Fruit fly (Drosophila melanogaster) whole organism, prepupa: ENCODE measurements around the gene CG33985.

Experiments used
- CG34406 ChIP-seq: fragments of 200-800 bp; sonication (Bioruptor generic); optimal IDR thresholded peaks from 3 replicates; lab custom pipeline; 2016; ENCODE audit warnings: missing biosample characterization, missing genetic modification characterization
- fd59A ChIP-seq: fragments of 200-800 bp; sonication (Bioruptor generic); optimal IDR thresholded peaks from 2 replicates; lab custom pipeline; 2017; ENCODE audit warnings: missing biosample characterization, mild to moderate bottlenecking, missing genetic modification characterization, missing genetic modification reagents

DNA sequence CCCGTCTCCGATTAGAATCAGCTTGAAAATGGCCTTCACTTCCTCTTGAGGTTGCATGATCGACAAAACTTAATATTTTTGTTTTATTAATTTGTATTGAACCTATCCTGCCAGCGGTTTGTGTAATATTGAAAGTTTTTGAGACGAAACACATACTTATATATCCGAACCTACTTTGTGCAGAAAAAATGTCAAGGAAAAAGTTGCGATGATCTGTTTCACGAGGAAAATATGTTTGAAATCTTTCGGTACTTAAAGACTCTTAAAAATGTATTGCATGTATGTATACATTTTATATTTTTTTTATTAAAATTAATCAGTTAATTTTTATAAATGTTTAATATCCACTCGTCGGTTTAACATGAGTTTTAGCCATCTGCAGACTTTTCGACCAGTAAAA, 41.3 kb downstream of the CG33985 start, which contains the start of gene Ran-like:
- TF ChIP-seq CG34406 (GFP tag; lab: Kevin White, UChicago) (no peak), fd59A (GFP tag; lab: Kevin White, UChicago) (no peak)
